Fruit fly (Drosophila melanogaster) whole organism, prepupa: ENCODE measurements around the gene CG5250.

ENCODE experiments used
- Blimp-1 ChIP-seq: fragments of 200-800 bp; sonication (Bioruptor generic); optimal IDR thresholded peaks from 3 replicates; lab custom pipeline; 2017; ENCODE audit warnings: missing biosample characterization, missing genetic modification characterization, mild to moderate bottlenecking, moderate library complexity, missing genetic modification reagents
- CG11294 ChIP-seq: fragments of 200-800 bp; sonication (Bioruptor generic); IDR thresholded peaks from 2 replicates; pipeline ENCODE4 v1.3.6; 2022; ENCODE audit warnings: missing biosample characterization, missing genetic modification characterization
- CG11762 ChIP-seq: fragments of 200-800 bp; sonication (Bioruptor generic); optimal IDR thresholded peaks from 3 replicates; lab custom pipeline; 2016; ENCODE audit warnings: missing biosample characterization, missing genetic modification characterization; ENCODE audit not compliant: insufficient read depth
- CG11902 ChIP-seq: fragments of 200-800 bp; sonication (Bioruptor generic); optimal IDR thresholded peaks from 3 replicates; lab custom pipeline; 2016; ENCODE audit warnings: missing biosample characterization, missing genetic modification characterization
- CG15336 ChIP-seq: fragments of 200-800 bp; sonication (Bioruptor generic); IDR thresholded peaks from 2 replicates; pipeline ENCODE4 v1.3.6; 2022; ENCODE audit warnings: missing biosample characterization, missing genetic modification characterization
- CG1621 ChIP-seq: fragments of 200-800 bp; sonication (Bioruptor generic); optimal IDR thresholded peaks from 3 replicates; lab custom pipeline; 2018; ENCODE audit warnings: missing biosample characterization, mild to moderate bottlenecking, missing genetic modification characterization
- CG16779 ChIP-seq: fragments of 200-800 bp; sonication (Bioruptor generic); optimal IDR thresholded peaks from 3 replicates; lab custom pipeline; 2017; ENCODE audit warnings: missing biosample characterization, mild to moderate bottlenecking, missing genetic modification characterization
- CG31627 ChIP-seq: fragments of 200-800 bp; sonication (Bioruptor generic); optimal IDR thresholded peaks from 3 replicates; lab custom pipeline; 2016; ENCODE audit warnings: missing biosample characterization, missing genetic modification characterization
- CG32006 ChIP-seq: fragments of 200-800 bp; sonication (Bioruptor generic); optimal IDR thresholded peaks from 3 replicates; lab custom pipeline; 2017; ENCODE audit warnings: missing biosample characterization, mild to moderate bottlenecking, missing genetic modification characterization
- CG34406 ChIP-seq: fragments of 200-800 bp; sonication (Bioruptor generic); optimal IDR thresholded peaks from 3 replicates; lab custom pipeline; 2016; ENCODE audit warnings: missing biosample characterization, missing genetic modification characterization
- CG4318 ChIP-seq: fragments of 200-800 bp; sonication (Bioruptor generic); optimal IDR thresholded peaks from 3 replicates; lab custom pipeline; 2017; ENCODE audit warnings: missing biosample characterization, mild to moderate bottlenecking, missing genetic modification characterization
- CG6163 ChIP-seq: fragments of 200-800 bp; sonication (Bioruptor generic); IDR thresholded peaks from 3 replicates; pipeline ENCODE4 v1.3.6; 2022; ENCODE audit warnings: missing biosample characterization, missing genetic modification characterization
- CG6276 ChIP-seq: fragments of 200-800 bp; sonication (Bioruptor generic); optimal IDR thresholded peaks from 2 replicates; lab custom pipeline; 2017; ENCODE audit warnings: missing biosample characterization, mild to moderate bottlenecking, missing genetic modification characterization
- CG6792 ChIP-seq: fragments of 200-800 bp; sonication (Bioruptor generic); optimal IDR thresholded peaks from 3 replicates; lab custom pipeline; 2016; ENCODE audit warnings: missing biosample characterization, missing genetic modification characterization
- CG6808 ChIP-seq: fragments of 200-800 bp; sonication (Bioruptor generic); optimal IDR thresholded peaks from 3 replicates; lab custom pipeline; 2017; ENCODE audit warnings: missing biosample characterization, missing genetic modification characterization, mild to moderate bottlenecking, moderate library complexity, missing genetic modification reagents
- CG6854 ChIP-seq: fragments of 200-800 bp; sonication (Bioruptor generic); optimal IDR thresholded peaks from 2 replicates; lab custom pipeline; 2017; ENCODE audit warnings: missing biosample characterization, mild to moderate bottlenecking, missing genetic modification characterization
- CG8119 ChIP-seq: fragments of 200-800 bp; sonication (Bioruptor generic); IDR thresholded peaks from 3 replicates; pipeline ENCODE4 v1.3.6; 2022; ENCODE audit warnings: missing biosample characterization, missing genetic modification characterization
- CG8319 ChIP-seq: fragments of 200-800 bp; sonication (Bioruptor generic); optimal IDR thresholded peaks from 3 replicates; lab custom pipeline; 2016; ENCODE audit warnings: missing biosample characterization, missing genetic modification characterization
- CG8632 ChIP-seq: fragments of 200-800 bp; sonication (Bioruptor generic); optimal IDR thresholded peaks from 3 replicates; lab custom pipeline; 2016; ENCODE audit warnings: missing biosample characterization, missing genetic modification characterization
- Eip78C ChIP-seq: fragments of 200-800 bp; sonication (Bioruptor generic); peaks from one replicate; lab custom pipeline; 2016; ENCODE audit warnings: missing biosample characterization, missing genetic modification characterization
- Eip93F ChIP-seq: fragments of 200-800 bp; sonication (Bioruptor generic); optimal IDR thresholded peaks from 2 replicates; lab custom pipeline; 2016; ENCODE audit warnings: missing biosample characterization, mild to moderate bottlenecking, missing genetic modification characterization
- Ets21C ChIP-seq: fragments of 200-800 bp; sonication (Bioruptor generic); optimal IDR thresholded peaks from 3 replicates; lab custom pipeline; 2016; ENCODE audit warnings: missing biosample characterization, missing genetic modification characterization
- Gug ChIP-seq: fragments of 200-800 bp; sonication (Bioruptor generic); IDR thresholded peaks from 2 replicates; pipeline ENCODE4 v1.3.6; 2022; ENCODE audit warnings: missing biosample characterization, missing genetic modification characterization
- Hr38 ChIP-seq: sonication (Bioruptor generic); optimal IDR thresholded peaks from 2 replicates; lab custom pipeline; 2016; ENCODE audit warnings: missing biosample characterization, missing genetic modification characterization
- Hr39 ChIP-seq: fragments of 200-800 bp; sonication (Bioruptor generic); optimal IDR thresholded peaks from 2 replicates; lab custom pipeline; 2016; ENCODE audit warnings: missing biosample characterization, missing genetic modification characterization
- Hr4 ChIP-seq: fragments of 200-800 bp; sonication (Bioruptor generic); optimal IDR thresholded peaks from 3 replicates; lab custom pipeline; 2016; ENCODE audit warnings: missing biosample characterization, missing genetic modification characterization
- Lpt ChIP-seq: fragments of 200-800 bp; sonication (Bioruptor generic); optimal IDR thresholded peaks from 3 replicates; lab custom pipeline; 2016; ENCODE audit warnings: missing biosample characterization, missing genetic modification characterization
- Met ChIP-seq: fragments of 200-800 bp; sonication (Bioruptor generic); optimal IDR thresholded peaks from 3 replicates; lab custom pipeline; 2016; ENCODE audit warnings: missing biosample characterization, missing genetic modification characterization
- OdsH ChIP-seq: fragments of 200-800 bp; sonication (Bioruptor generic); optimal IDR thresholded peaks from 3 replicates; lab custom pipeline; 2016; ENCODE audit warnings: missing biosample characterization, missing genetic modification characterization
- Smox ChIP-seq: fragments of 200-800 bp; sonication (Bioruptor generic); optimal IDR thresholded peaks from 3 replicates; lab custom pipeline; 2016; ENCODE audit warnings: missing biosample characterization, missing genetic modification characterization
- Sox102F ChIP-seq: fragments of 200-800 bp; sonication (Bioruptor generic); optimal IDR thresholded peaks from 2 replicates; lab custom pipeline; 2016; ENCODE audit warnings: missing biosample characterization, mild to moderate bottlenecking, missing genetic modification characterization
- Sox14 ChIP-seq: fragments of 200-800 bp; sonication (Bioruptor generic); optimal IDR thresholded peaks from 3 replicates; lab custom pipeline; 2016; ENCODE audit warnings: missing biosample characterization, missing genetic modification characterization
- Sox15 ChIP-seq: fragments of 200-800 bp; sonication (Bioruptor generic); optimal IDR thresholded peaks from 3 replicates; lab custom pipeline; 2016; ENCODE audit warnings: missing biosample characterization, missing genetic modification characterization
- achi ChIP-seq: fragments of 200-800 bp; sonication (Bioruptor generic); optimal IDR thresholded peaks from 3 replicates; lab custom pipeline; 2016; ENCODE audit warnings: missing biosample characterization, missing genetic modification characterization
- acj6 ChIP-seq: fragments of 200-800 bp; sonication (Bioruptor generic); optimal IDR thresholded peaks from 3 replicates; lab custom pipeline; 2016; ENCODE audit warnings: missing biosample characterization, missing genetic modification characterization
- cyc ChIP-seq: fragments of 200-800 bp; sonication (Bioruptor generic); optimal IDR thresholded peaks from 3 replicates; lab custom pipeline; 2016; ENCODE audit warnings: missing biosample characterization, missing genetic modification characterization
- dsx ChIP-seq: fragments of 200-800 bp; optimal IDR thresholded peaks from 3 replicates; lab custom pipeline; 2019; ENCODE audit warnings: missing biosample characterization, mild to moderate bottlenecking, missing genetic modification characterization, moderate library complexity; ENCODE audit not compliant: poor library complexity, severe bottlenecking
- eg ChIP-seq: fragments of 200-800 bp; sonication (Bioruptor generic); IDR thresholded peaks from 3 replicates; pipeline ENCODE4 v1.3.6; 2022; ENCODE audit warnings: missing biosample characterization, missing genetic modification characterization
- fd59A ChIP-seq: fragments of 200-800 bp; sonication (Bioruptor generic); optimal IDR thresholded peaks from 2 replicates; lab custom pipeline; 2017; ENCODE audit warnings: missing biosample characterization, mild to moderate bottlenecking, missing genetic modification characterization, missing genetic modification reagents
- lz ChIP-seq: fragments of 200-800 bp; sonication (Bioruptor generic); optimal IDR thresholded peaks from 3 replicates; lab custom pipeline; 2016; ENCODE audit warnings: missing biosample characterization, missing genetic modification characterization
- net ChIP-seq: fragments of 200-800 bp; sonication (Bioruptor generic); optimal IDR thresholded peaks from 3 replicates; lab custom pipeline; 2016; ENCODE audit warnings: missing biosample characterization, missing genetic modification characterization
- salr ChIP-seq, 2 experiments: fragments of 200-800 bp; sonication (Bioruptor generic); optimal IDR thresholded peaks; 3 replicates each; lab custom pipeline; 2016 to 2018; ENCODE audit warnings: missing biosample characterization in 2 of 2, missing genetic modification characterization in 2 of 2, mild to moderate bottlenecking in 1 of 2
- spab ChIP-seq: fragments of 200-800 bp; sonication (Bioruptor generic); optimal IDR thresholded peaks from 2 replicates; lab custom pipeline; 2017; ENCODE audit warnings: missing biosample characterization, mild to moderate bottlenecking, missing genetic modification characterization, missing genetic modification reagents
- ss ChIP-seq, 2 experiments: fragments of 200-800 bp; sonication (Bioruptor generic); optimal IDR thresholded peaks; 2 replicates in 1 of 2; 3 replicates in 1 of 2; lab custom pipeline; 2017 to 2018; ENCODE audit warnings: mild to moderate bottlenecking in 2 of 2, missing biosample characterization in 2 of 2, missing genetic modification characterization in 2 of 2, moderate library complexity in 1 of 2
- svp ChIP-seq: fragments of 200-800 bp; sonication (Bioruptor generic); peaks from one replicate; lab custom pipeline; 2016; ENCODE audit warnings: missing biosample characterization, missing genetic modification characterization
- topi ChIP-seq: fragments of 200-800 bp; sonication (Bioruptor generic); optimal IDR thresholded peaks from 3 replicates; lab custom pipeline; 2016; ENCODE audit warnings: missing biosample characterization, missing genetic modification characterization
- vri ChIP-seq: fragments of 200-800 bp; sonication (Bioruptor generic); optimal IDR thresholded peaks from 3 replicates; lab custom pipeline; 2016; ENCODE audit warnings: missing biosample characterization, mild to moderate bottlenecking, missing genetic modification characterization

CG5250 gene

DNA sequence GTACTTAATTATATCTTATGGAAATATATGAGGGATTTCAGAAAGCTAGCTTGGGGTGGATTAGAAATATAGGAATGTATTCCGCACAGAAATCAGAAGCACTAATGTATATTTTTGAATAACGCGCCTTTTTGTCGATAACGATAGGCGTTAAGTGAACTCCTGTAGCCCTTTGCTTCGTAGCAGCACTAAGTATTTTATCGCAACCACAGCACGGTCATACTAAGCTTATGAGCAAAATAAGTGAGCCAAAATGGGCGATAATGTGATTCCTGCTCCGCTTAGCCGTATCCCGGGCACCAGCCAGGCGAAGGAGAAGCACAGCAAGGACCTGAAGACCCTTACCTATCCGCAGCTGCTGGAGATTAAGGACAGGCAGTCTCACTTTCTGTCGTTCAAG is at the start of gene CG5250, which contains the start of gene Polr2M:
TSS of gene CG5250 (minus strand) at position 32 of the 400 bp plus-strand sequence.
TSS of gene Polr2M (plus strand) at position 219 of the 400 bp plus-strand sequence.
- no peak for TF ChIP-seq Blimp-1
- TF ChIP-seq CG6276 (GFP tag; lab: Kevin White, UChicago) = no peak

DNA sequence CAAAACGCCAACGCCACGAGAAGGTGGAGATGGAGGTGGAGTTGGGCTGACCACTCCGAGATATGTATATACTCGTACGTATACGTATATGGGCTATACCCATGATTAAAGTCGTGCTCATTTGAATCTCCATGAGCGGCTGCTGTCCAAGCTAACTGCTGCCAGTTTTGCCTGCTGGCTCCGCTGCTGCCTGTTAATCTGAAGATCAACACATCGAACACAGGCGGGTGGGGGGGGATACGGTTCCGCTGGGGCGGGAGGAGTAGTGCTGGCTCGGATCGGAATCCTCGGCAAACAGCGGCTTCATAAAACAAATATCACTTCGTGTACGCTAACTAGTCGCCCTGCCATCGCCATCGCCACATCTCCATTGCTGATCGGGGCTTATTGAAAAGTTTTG is 47.1 kb upstream of the CG5250 start:
- TF ChIP-seq fd59A (GFP tag; lab: Kevin White, UChicago) = no peak
- no peak for TF ChIP-seq Gug (GFP tag; lab: Robert Waterston, UW)
- TF ChIP-seq CG11294 (GFP tag; lab: Robert Waterston, UW) = no peak
- TF ChIP-seq Met (GFP tag; lab: Kevin White, UChicago) = no peak
- TF ChIP-seq Hr39 (GFP tag; lab: Kevin White, UChicago) = no peak

DNA sequence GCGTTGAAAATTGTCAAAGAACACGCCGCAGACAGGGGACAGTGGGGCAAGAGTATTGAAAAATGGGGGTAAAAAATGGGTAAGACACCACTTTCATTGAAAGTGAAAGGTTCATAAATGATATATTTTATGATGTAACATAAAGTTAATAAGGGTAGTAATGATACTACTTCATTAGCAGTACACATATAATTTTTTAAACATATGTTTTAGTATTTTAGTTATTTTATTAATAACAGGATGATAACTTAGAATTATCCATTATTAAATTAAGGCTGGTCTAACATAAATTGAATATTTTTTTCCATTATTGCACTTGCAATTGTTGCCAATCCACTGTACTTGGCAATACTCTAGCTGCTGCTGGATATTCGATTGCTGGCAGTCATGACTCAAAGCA is 45.0 kb upstream of the CG5250 start:
- TF ChIP-seq CG16779 (tag; lab: Kevin White, UChicago) (peak; percentile 56), fd59A (GFP tag; lab: Kevin White, UChicago) (peak; percentile 51), CG6792 (peak; percentile 42), CG4318 (peak; percentile 81), salr (GFP tag; optimal IDR thresholded peaks at IDR 0.05; lab: Kevin White, UChicago) (peak in 1 of 2 experiments; percentile 83), CG34406 (GFP tag; lab: Kevin White, UChicago) (peak; percentile 52), Met (GFP tag; lab: Kevin White, UChicago) (no peak), CG31627 (GFP tag; lab: Kevin White, UChicago) (no peak), CG8119 (GFP tag; lab: Robert Waterston, UW) (peak; percentile 90), Blimp-1 (no peak), eg (GFP tag; lab: Robert Waterston, UW) (peak; percentile 61; the same call in 2 of the 3 replicates), CG6808 (peak; percentile 48), CG11762 (GFP tag; lab: Kevin White, UChicago) (peak; percentile 70), CG8632 (GFP tag; lab: Kevin White, UChicago) (peak; percentile 41), achi (GFP tag; lab: Kevin White, UChicago) (peak; percentile 76), Eip93F (no peak), CG32006 (GFP tag; lab: Kevin White, UChicago) (peak; percentile 90), Lpt (GFP tag; lab: Kevin White, UChicago) (peak; percentile 75), spab (GFP tag; lab: Kevin White, UChicago) (peak; percentile 62), CG11902 (GFP tag; lab: Kevin White, UChicago) (no peak), net (GFP tag; lab: Kevin White, UChicago) (peak; percentile 63), CG15336 (GFP tag; lab: Robert Waterston, UW) (peak; percentile 90), Eip78C (GFP tag; lab: Kevin White, UChicago) (peak; percentile 93), Sox102F (GFP tag; lab: Kevin White, UChicago) (no peak), CG8319 (GFP tag; lab: Kevin White, UChicago) (no peak), Sox14 (GFP tag; lab: Kevin White, UChicago) (peak; percentile 25), topi (GFP tag; lab: Kevin White, UChicago) (no peak), OdsH (GFP tag; lab: Kevin White, UChicago) (peak; percentile 71), lz (GFP tag; lab: Kevin White, UChicago) (no peak), Hr4 (GFP tag; lab: Kevin White, UChicago) (peak; percentile 60), Hr38 (GFP tag; lab: Kevin White, UChicago) (no peak), CG11294 (GFP tag; lab: Robert Waterston, UW) (peak; percentile 25; the same call in 1 of the 2 replicates), dsx (GFP tag; lab: Kevin White, UChicago) (peak; percentile 54), Sox15 (GFP tag; lab: Kevin White, UChicago) (no peak), acj6 (GFP tag; lab: Kevin White, UChicago) (peak; percentile 59), ss (GFP tag; optimal IDR thresholded peaks at IDR 0.05; lab: Kevin White, UChicago) (peak; percentile 62 to 68), Smox (GFP tag; lab: Kevin White, UChicago) (peak; percentile 26), vri (GFP tag; lab: Kevin White, UChicago) (no peak), svp (GFP tag; lab: Kevin White, UChicago) (peak; percentile 3), CG6163 (0 out of 3 replicates have a peak, but pooled peaks have one; percentile 57), CG1621 (peak; percentile 29), Ets21C (no peak), CG6276 (GFP tag; lab: Kevin White, UChicago) (peak; percentile 86), cyc (GFP tag; lab: Kevin White, UChicago) (no peak), CG6854 (GFP tag; lab: Kevin White, UChicago) (no peak)
